Worm (Caenorhabditis elegans) whole organism, L3 larva: ENCODE data around the gene srab-9.

Experiments used
- eor-1 ChIP-seq, 2 experiments: fragments of 150-350 bp; optimal IDR thresholded peaks; 2 replicates each; lab custom pipeline; 2014 to 2018; ENCODE audit warnings: missing biosample characterization in 2 of 2, missing genetic modification characterization in 2 of 2
- mml-1 ChIP-seq: fragments of 150-350 bp; sonication (generic microtip); optimal IDR thresholded peaks from 3 replicates; lab custom pipeline; 2014; ENCODE audit warnings: missing biosample characterization, missing genetic modification characterization
- nhr-77 ChIP-seq: fragments of 150-350 bp; optimal IDR thresholded peaks from 2 replicates; lab custom pipeline; 2014; ENCODE audit warnings: missing biosample characterization, missing genetic modification characterization
- unc-39 ChIP-seq: sonication (generic microtip); optimal IDR thresholded peaks from 4 replicates; lab custom pipeline; 2017; ENCODE audit warnings: missing biosample characterization, missing genetic modification characterization

- TF ChIP-seq nhr-77 (tag; lab: Kevin White, UChicago) (no peak), eor-1 (tag; optimal IDR thresholded peaks at IDR 0.05; lab: Kevin White, UChicago) (no peak), unc-39 (tag; lab: Kevin White, UChicago) (no peak), mml-1 (tag; lab: Kevin White, UChicago) (no peak)
These were observed 18.7 kb downstream of the srab-9 start for ce11 chrV:3122403-3122802.
